Worm (Caenorhabditis elegans): Measurements from ENCODE around the gene bath-9.

ce11 chrII:3414383-3414910 is 37.6 kb downstream of the bath-9 start, which contains the start of the genes F18A12.7 and F18A12.2:
- no peak for TF ChIP-seq ama-1 (optimal IDR thresholded peaks at IDR 0.05)
- no peak for TF ChIP-seq scrt-1 (GFP tag; IDR thresholded peaks at IDR 0.05)
- no peak for TF ChIP-seq ets-7 (tag; optimal IDR thresholded peaks at IDR 0.05)
- no peak for TF ChIP-seq pes-1 (GFP tag; IDR thresholded peaks at IDR 0.05)
- no peak for TF ChIP-seq tbx-11 (GFP tag; IDR thresholded peaks at IDR 0.05)
- TF ChIP-seq F13C5.2 (tag; optimal IDR thresholded peaks at IDR 0.05): no peak
- no peak for TF ChIP-seq flt-1 (GFP tag; IDR thresholded peaks at IDR 0.05)
- no peak for TF ChIP-seq aly-1 (tag; optimal IDR thresholded peaks at IDR 0.05)
- TF ChIP-seq tra-4 (tag; optimal IDR thresholded peaks at IDR 0.05): no peak
